Fruit fly (Drosophila melanogaster) whole organism: ENCODE data around the gene hang.

Experiments used
- pan ChIP-seq: fragments of >200 bp; optimal IDR thresholded peaks from 2 replicates; lab custom pipeline; 2017
- psq ChIP-seq: fragments of >200 bp; optimal IDR thresholded peaks from 2 replicates; lab custom pipeline; 2017

DNA sequence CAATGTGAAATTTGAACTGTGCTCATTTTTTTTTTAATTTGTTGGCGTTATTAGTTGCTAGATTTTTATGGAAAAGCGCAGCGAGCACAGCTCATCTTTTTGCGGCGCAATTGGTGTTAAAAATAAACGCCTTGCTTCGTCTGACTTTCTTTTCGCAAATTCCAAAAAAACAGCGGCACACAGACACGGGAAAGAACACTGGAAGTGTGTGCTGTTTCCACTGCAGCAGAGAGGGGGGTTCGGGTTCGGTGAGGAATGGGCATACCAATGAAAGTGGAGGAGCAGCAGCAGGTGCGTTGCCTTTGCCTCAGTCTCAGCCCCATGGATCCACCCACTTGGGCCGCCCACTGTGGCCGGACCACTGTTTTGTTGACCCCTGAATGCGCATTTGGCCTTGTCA lies 19.7 kb downstream of the hang start:
- TF ChIP-seq psq (lab: Kevin White, UChicago) (no peak), pan (lab: Kevin White, UChicago) (no peak)
